Worm (Caenorhabditis elegans) whole organism, L1 larva: ENCODE measurements around the gene F09E10.7.

Source experiments
- ceh-90 ChIP-seq: sonication (generic microtip); optimal IDR thresholded peaks from 2 replicates; lab custom pipeline; 2016; ENCODE audit warnings: missing genetic modification characterization, missing compliant biosample characterization
- fkh-10 ChIP-seq: sonication (generic microtip); optimal IDR thresholded peaks from 2 replicates; lab custom pipeline; 2017; ENCODE audit warnings: missing biosample characterization, missing genetic modification reagents, missing genetic modification characterization
- hlh-4 ChIP-seq: sonication (generic microtip); optimal IDR thresholded peaks from 2 replicates; lab custom pipeline; 2016; ENCODE audit warnings: mild to moderate bottlenecking, missing genetic modification characterization, missing compliant biosample characterization
- jun-1 ChIP-seq: fragments of 150-350 bp; optimal IDR thresholded peaks from 2 replicates; lab custom pipeline; 2014; ENCODE audit warnings: missing biosample characterization, missing genetic modification reagents, missing genetic modification characterization
- lin-15B ChIP-seq: fragments of 150-350 bp; sonication (generic microtip); optimal IDR thresholded peaks from 3 replicates; lab custom pipeline; 2014; ENCODE audit warnings: missing biosample characterization, missing genetic modification characterization
- pax-3 ChIP-seq: fragments of 200-800 bp; sonication (Bioruptor generic); optimal IDR thresholded peaks from 2 replicates; lab custom pipeline; 2018; ENCODE audit warnings: mild to moderate bottlenecking, missing genetic modification characterization, moderate library complexity, missing compliant biosample characterization
- skn-1 ChIP-seq: fragments of 150-350 bp; optimal IDR thresholded peaks from 2 replicates; lab custom pipeline; 2014; ENCODE audit warnings: missing biosample characterization, missing genetic modification characterization
- snpc-4 ChIP-seq: fragments of 150-350 bp; optimal IDR thresholded peaks from 2 replicates; lab custom pipeline; 2014; ENCODE audit warnings: missing biosample characterization, missing genetic modification characterization
- unc-130 ChIP-seq: fragments of 150-350 bp; optimal IDR thresholded peaks from 2 replicates; lab custom pipeline; 2017; ENCODE audit warnings: missing biosample characterization, missing genetic modification characterization, inconsistent platforms

DNA sequence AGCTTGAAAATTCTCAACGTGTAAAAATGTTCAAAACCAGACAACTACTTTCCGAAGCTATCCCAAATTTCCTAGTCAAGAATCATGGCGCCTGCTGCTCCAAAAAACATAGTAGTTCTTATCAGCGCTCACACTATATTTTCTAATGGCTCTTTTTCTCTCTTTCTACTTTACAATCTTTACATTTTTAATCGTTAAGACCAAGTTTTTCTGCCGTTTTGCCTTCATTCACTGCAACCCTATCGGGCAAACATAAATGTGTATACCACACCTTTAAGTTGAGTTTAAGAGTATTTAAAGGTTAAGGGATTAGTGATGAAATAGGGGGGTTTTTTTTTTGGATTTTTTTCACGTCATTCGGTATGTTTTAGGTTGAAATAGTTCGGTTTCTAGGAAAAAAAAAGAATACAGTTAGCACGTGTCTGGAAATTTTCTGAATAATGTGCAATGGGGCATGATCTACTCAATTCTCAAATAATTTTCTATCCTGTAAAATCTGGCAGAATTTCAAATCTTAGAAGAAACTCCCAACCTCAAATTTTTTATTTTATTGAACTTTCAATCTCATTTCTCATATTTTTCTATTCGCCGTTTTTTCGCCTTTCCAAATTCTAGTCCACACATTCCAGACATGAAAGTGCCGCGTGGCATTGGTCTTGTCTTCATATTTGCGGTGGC lies 45.4 kb upstream of the F09E10.7 start, which contains the start of gene K06A9.1:
- TF ChIP-seq skn-1 (tag; lab: Kevin White, UChicago) (no peak), ceh-90 (no peak), lin-15B (no peak), fkh-10 (GFP tag; lab: Kevin White, UChicago) (no peak), snpc-4 (tag; lab: Kevin White, UChicago) (no peak), hlh-4 (tag; lab: Kevin White, UChicago) (no peak), pax-3 (tag; lab: Kevin White, UChicago) (no peak), unc-130 (tag; lab: Kevin White, UChicago) (no peak), jun-1 (tag; lab: Kevin White, UChicago) (no peak)
